1 fruit fly cellular context compared by ENCODE assay signal in the genomic region with DNA sequence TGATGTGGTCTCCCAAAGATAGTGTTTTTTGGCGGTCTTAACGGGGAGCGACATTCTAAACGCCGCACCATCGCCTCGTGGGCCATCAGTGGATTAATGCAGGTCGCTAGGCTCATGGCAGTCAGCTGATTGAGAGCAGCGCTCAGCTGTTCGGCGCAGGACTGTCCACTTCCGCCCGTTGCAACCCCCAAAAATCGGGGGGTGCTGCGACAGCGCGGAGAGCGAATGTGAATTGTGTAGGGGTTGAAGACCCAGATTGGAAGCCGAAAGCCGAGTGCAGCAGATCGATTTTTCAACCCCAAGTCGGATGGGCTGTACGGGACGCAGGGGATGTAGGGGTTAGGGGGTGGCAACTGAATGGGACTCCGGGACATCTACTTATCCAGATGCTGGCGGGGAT.
TF ChIP-seq lines count a peak whose summit lies in the region.

No protein-coding gene starts in this region.

TF ChIP-seq in whole organism, embryonic, 481 proteins besides CTCF, POLR2A, EP300 and RAD21 (continued from another document):
- TF ChIP-seq Atf-2 (GFP tag; optimal IDR thresholded peaks at IDR 0.05; lab: Kevin White, UChicago) (no peak), CG5953 (GFP tag; IDR thresholded peaks at IDR 0.05; lab: Robert Waterston, UW) (no peak), CG3995 (GFP tag; optimal IDR thresholded peaks at IDR 0.05; lab: Kevin White, UChicago) (no peak), CG1832 (GFP tag; optimal IDR thresholded peaks at IDR 0.05; lab: Kevin White, UChicago) (no peak), nom (GFP tag; optimal IDR thresholded peaks at IDR 0.05; lab: Kevin White, UChicago) (no peak), salm (tag; optimal IDR thresholded peaks at IDR 0.05; lab: Kevin White, UChicago) (no peak), CG10654 (GFP tag; optimal IDR thresholded peaks at IDR 0.05; lab: Kevin White, UChicago) (no peak), MBD-R2 (GFP tag; IDR thresholded peaks at IDR 0.05; lab: Robert Waterston, UW) (peak; percentile 51), YL-1 (GFP tag; optimal IDR thresholded peaks at IDR 0.05; lab: Kevin White, UChicago) (peak; percentile 9), crp (GFP tag; optimal IDR thresholded peaks at IDR 0.05; lab: Kevin White, UChicago) (peak in 1 of 2 experiments; percentile 79), chinmo (GFP tag; IDR thresholded peaks at IDR 0.05; lab: Robert Waterston, UW; ENCODE audit: partially characterized antibody) (no peak), jumu (GFP tag; optimal IDR thresholded peaks at IDR 0.05; lab: Kevin White, UChicago) (no peak), HLHmδ (GFP tag; optimal IDR thresholded peaks at IDR 0.05; lab: Kevin White, UChicago) (no peak), wor (GFP tag; IDR thresholded peaks at IDR 0.05; lab: Robert Waterston, UW) (no peak), Mrtf (GFP tag; IDR thresholded peaks at IDR 0.05; lab: Robert Waterston, UW) (no peak), trem (tag; optimal IDR thresholded peaks at IDR 0.05; lab: Kevin White, UChicago) (peak; percentile 98), pfk (GFP tag; optimal IDR thresholded peaks at IDR 0.05; lab: Kevin White, UChicago) (no peak), Sry-β (GFP tag; optimal IDR thresholded peaks at IDR 0.05; lab: Kevin White, UChicago) (no peak), CG6765 (GFP tag; optimal IDR thresholded peaks at IDR 0.05; lab: Kevin White, UChicago) (no peak), crol (GFP tag; IDR thresholded peaks at IDR 0.05; lab: Robert Waterston, UW) (peak; percentile 58), lbe (GFP tag; optimal IDR thresholded peaks at IDR 0.05; lab: Kevin White, UChicago) (no peak), Xbp1 (GFP tag; optimal IDR thresholded peaks at IDR 0.05; lab: Kevin White, UChicago) (no peak), seq (GFP tag; IDR thresholded peaks at IDR 0.05; lab: Robert Waterston, UW) (peak; percentile 90), Med (GFP tag; lab: Kevin White, UChicago) (peak; percentile 14), CG11504 (tag; optimal IDR thresholded peaks at IDR 0.05; lab: Kevin White, UChicago) (no peak), CG10209 (GFP tag; optimal IDR thresholded peaks at IDR 0.05; lab: Kevin White, UChicago) (no peak)
